Worm (Caenorhabditis elegans): ENCODE data around the gene srd-18.
A peak's percentile ranks its signal among the peaks of the same experiment; 100 is the strongest.

srd-18 gene

DNA sequence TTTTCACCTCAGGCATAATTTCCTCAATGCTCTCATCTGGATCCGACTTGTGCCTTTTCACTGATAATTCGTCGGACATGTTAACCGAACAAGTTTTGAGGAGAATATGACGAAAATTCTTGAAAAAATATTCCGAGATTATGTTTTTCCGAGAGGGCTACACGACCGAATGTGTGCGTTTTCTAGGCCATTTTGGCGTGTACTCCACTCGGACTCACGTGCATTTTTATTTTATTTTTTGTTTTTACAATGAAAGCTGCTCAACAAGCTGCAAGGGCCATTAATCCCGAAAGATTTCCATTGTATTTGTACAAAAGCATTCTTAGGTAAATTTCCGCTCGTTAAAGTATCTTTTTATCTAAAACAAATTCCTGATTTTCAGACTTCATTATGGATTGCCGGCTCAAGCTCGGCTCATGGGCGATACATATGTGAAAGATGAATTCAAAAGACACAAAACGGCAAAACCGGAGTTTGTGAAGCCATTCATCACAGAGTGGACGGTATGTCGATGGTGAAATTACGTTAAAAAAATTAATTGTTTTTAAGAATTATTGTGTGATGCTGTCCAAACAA lies 41.6 kb upstream of the srd-18 start, which contains the start of the genes F25H9.6 and F25H9.7 (continued):
- TF ChIP-seq ztf-28 (GFP tag; IDR thresholded peaks at IDR 0.05), result 0 out of 2 replicates have a peak, but pooled peaks have one; percentile 70
- TF ChIP-seq F22D6.2 (tag; optimal IDR thresholded peaks at IDR 0.05), result peak; percentile 76
- peak; percentile 58 for TF ChIP-seq F33H1.4 (GFP tag; IDR thresholded peaks at IDR 0.05)
- TF ChIP-seq lin-26 (GFP tag; IDR thresholded peaks at IDR 0.05), result no peak
- peak; percentile 58 for TF ChIP-seq repo-1 (tag; optimal IDR thresholded peaks at IDR 0.05)
- peak; percentile 51; the same call in 1 of the 2 replicates for TF ChIP-seq ceh-91 (GFP tag; IDR thresholded peaks at IDR 0.05)
- TF ChIP-seq bed-1 (GFP tag; IDR thresholded peaks at IDR 0.05), result 0 out of 2 replicates have a peak, but pooled peaks have one; percentile 37
- TF ChIP-seq hmg-1.2 (GFP tag; IDR thresholded peaks at IDR 0.05), result 0 out of 2 replicates have a peak, but pooled peaks have one; percentile 29
- TF ChIP-seq hlh-26 (GFP tag; conservative IDR thresholded peaks at IDR 0.05), result no peak
- no peak for TF ChIP-seq unc-62 (GFP tag; optimal IDR thresholded peaks at IDR 0.05)
- peak; percentile 70 for TF ChIP-seq tlf-1 (GFP tag; optimal IDR thresholded peaks at IDR 0.05)
- TF ChIP-seq tbp1 (GFP tag; optimal IDR thresholded peaks at IDR 0.05), result peak; percentile 58
- TF ChIP-seq hrde-1 (tag; optimal IDR thresholded peaks at IDR 0.05; ENCODE audit: borderline replicate concordance), result peak; percentile 76
- peak; percentile 77 for TF ChIP-seq D2030.7 (GFP tag; IDR thresholded peaks at IDR 0.05)

DNA sequence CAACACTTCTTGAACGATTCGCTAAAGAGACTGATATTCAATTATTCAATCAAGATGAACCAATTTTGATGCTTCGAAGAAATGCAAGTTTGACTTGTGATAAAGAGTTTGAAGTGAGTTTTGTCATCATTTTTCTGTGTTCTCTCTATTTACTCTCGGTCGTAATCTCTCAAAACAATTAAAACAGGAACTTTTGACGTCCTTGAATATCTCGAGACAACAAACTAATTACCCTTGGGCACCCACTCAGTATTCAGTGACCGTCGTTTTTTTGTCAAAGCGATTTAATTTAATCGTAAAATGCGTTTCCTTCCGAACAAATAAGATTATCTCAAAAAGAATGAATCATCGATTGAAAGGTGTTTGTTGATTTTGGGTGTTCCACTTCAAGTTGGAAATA lies 37.5 kb upstream of the srd-18 start:
- TF ChIP-seq madf-10 (tag; optimal IDR thresholded peaks at IDR 0.05) (no peak), hrde-1 (tag; optimal IDR thresholded peaks at IDR 0.05; ENCODE audit: borderline replicate concordance) (no peak), ceh-27 (GFP tag; optimal IDR thresholded peaks at IDR 0.05) (peak; percentile 4)

DNA sequence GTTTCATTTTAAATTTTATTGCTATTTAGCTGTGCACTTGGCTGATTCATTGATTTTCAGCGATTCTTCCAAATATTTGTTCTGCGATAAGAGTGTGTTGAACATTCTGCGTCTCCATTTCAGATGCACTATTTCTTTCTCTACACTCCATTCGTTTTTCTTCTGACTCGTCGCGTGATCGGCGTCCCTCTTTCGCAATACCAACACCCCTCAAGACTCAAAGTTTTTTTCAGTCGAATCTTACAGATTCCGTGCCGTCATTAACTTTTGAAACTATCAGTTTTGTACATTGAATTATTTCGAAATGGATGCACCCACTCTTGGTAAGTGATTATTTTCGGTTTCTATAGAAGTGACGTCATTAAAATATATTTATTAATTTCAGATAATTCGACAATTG lies 36.3 kb upstream of the srd-18 start, which contains the start of gene frm-10:
Gene frm-10, plus strand, starts transcription at position 234 of the 400 bp plus-strand sequence.
- TF ChIP-seq nhr-179 (tag; optimal IDR thresholded peaks at IDR 0.05) (no peak), hmg-20 (GFP tag; IDR thresholded peaks at IDR 0.05) (no peak), F49E8.2 (tag; optimal IDR thresholded peaks at IDR 0.05; ENCODE audit: insufficient read depth) (no peak), sptf-2 (GFP tag; optimal IDR thresholded peaks at IDR 0.05) (no peak), ztf-22 (GFP tag; optimal IDR thresholded peaks at IDR 0.05) (no peak), attf-3 (GFP tag; conservative IDR thresholded peaks at IDR 0.05) (0 out of 2 replicates have a peak, but pooled peaks have one; percentile 34), bed-2 (GFP tag; IDR thresholded peaks at IDR 0.05) (no peak), F10E7.11 (tag; optimal IDR thresholded peaks at IDR 0.05) (no peak), B0035.1 (tag; optimal IDR thresholded peaks at IDR 0.05) (no peak), nfya-2 (GFP tag; IDR thresholded peaks at IDR 0.05) (no peak), ztf-3 (GFP tag; optimal IDR thresholded peaks at IDR 0.05) (no peak), mes-4 (tag; optimal IDR thresholded peaks at IDR 0.05) (no peak), akir-1 (GFP tag; optimal IDR thresholded peaks at IDR 0.05) (no peak), xnd-1 (tag; optimal IDR thresholded peaks at IDR 0.05) (no peak), hsf-1 (GFP tag; IDR thresholded peaks at IDR 0.05) (no peak), lin-35 (GFP tag; optimal IDR thresholded peaks at IDR 0.05) (no peak), attf-6 (GFP tag; IDR thresholded peaks at IDR 0.05) (no peak), lsy-27 (tag; optimal IDR thresholded peaks at IDR 0.05; ENCODE audit: borderline replicate concordance, insufficient read depth) (no peak), ztf-18 (tag; optimal IDR thresholded peaks at IDR 0.05) (peak; percentile 39), nfyb-1 (GFP tag; IDR thresholded peaks at IDR 0.05) (peak; percentile 74; the same call in 1 of the 2 replicates), F33H1.4 (GFP tag; IDR thresholded peaks at IDR 0.05) (no peak), pha-4 (tag; optimal IDR thresholded peaks at IDR 0.05) (peak; percentile 34), gei-17 (GFP tag; optimal IDR thresholded peaks at IDR 0.05) (no peak), him-1 (tag; optimal IDR thresholded peaks at IDR 0.05) (no peak), C06A6.2 (GFP tag; conservative IDR thresholded peaks at IDR 0.05) (peak; percentile 51; the same call in 1 of the 2 replicates), egl-18 (GFP tag; IDR thresholded peaks at IDR 0.05) (no peak), mxl-1 (tag; optimal IDR thresholded peaks at IDR 0.05) (no peak), Y67H2A.10 (GFP tag; conservative IDR thresholded peaks at IDR 0.05) (no peak), C17E4.6 (GFP tag; IDR thresholded peaks at IDR 0.05) (no peak), madf-10 (tag; optimal IDR thresholded peaks at IDR 0.05) (peak; percentile 74), tlf-1 (GFP tag; optimal IDR thresholded peaks at IDR 0.05) (no peak)
